Worm (Caenorhabditis elegans): Measurements from ENCODE around the gene F32D8.4.

F32D8.4 gene

ce11 chrV:10871457-10871861, 21.9 kb downstream of the F32D8.4 start:
- TF ChIP-seq Y67H2A.10 (GFP tag; conservative IDR thresholded peaks at IDR 0.05) = no peak
- peak; percentile 46 for TF ChIP-seq die-1 (tag; optimal IDR thresholded peaks at IDR 0.05)
- no peak for TF ChIP-seq ceh-100 (GFP tag; IDR thresholded peaks at IDR 0.05)
- TF ChIP-seq K12H6.12 (tag; optimal IDR thresholded peaks at IDR 0.05) = peak; percentile 93
- no peak for TF ChIP-seq bed-1 (GFP tag; IDR thresholded peaks at IDR 0.05)
- no peak for TF ChIP-seq pbrm-1 (GFP tag; IDR thresholded peaks at IDR 0.05)
- TF ChIP-seq snpc-3.4 (tag; optimal IDR thresholded peaks at IDR 0.05) = no peak
- TF ChIP-seq hrde-1 (tag; optimal IDR thresholded peaks at IDR 0.05; ENCODE audit: borderline replicate concordance) = no peak
- TF ChIP-seq Y56A3A.18 (GFP tag; IDR thresholded peaks at IDR 0.05) = no peak
- TF ChIP-seq F37B4.10 (GFP tag; IDR thresholded peaks at IDR 0.05) = no peak
- TF ChIP-seq C17E4.6 (GFP tag; IDR thresholded peaks at IDR 0.05) = no peak
- TF ChIP-seq sea-2 (GFP tag; IDR thresholded peaks at IDR 0.05) = no peak
- TF ChIP-seq ceh-91 (GFP tag; IDR thresholded peaks at IDR 0.05) = no peak
- peak; percentile 59 for TF ChIP-seq nhr-80 (tag; optimal IDR thresholded peaks at IDR 0.05)
- no peak for TF ChIP-seq ceh-79 (tag; optimal IDR thresholded peaks at IDR 0.05)
- TF ChIP-seq ceh-40 (GFP tag; IDR thresholded peaks at IDR 0.05) = no peak
- no peak for TF ChIP-seq tbx-9 (tag; optimal IDR thresholded peaks at IDR 0.05; ENCODE audit: borderline replicate concordance)
- no peak for TF ChIP-seq let-526 (GFP tag; IDR thresholded peaks at IDR 0.05)
- no peak for TF ChIP-seq ama-1 (optimal IDR thresholded peaks at IDR 0.05)
- TF ChIP-seq ama-1 (GFP tag; optimal IDR thresholded peaks at IDR 0.05) = no peak
- peak; percentile 52; the same call in 1 of the 2 replicates for TF ChIP-seq rcor-1 (GFP tag; IDR thresholded peaks at IDR 0.05)
- TF ChIP-seq F23B12.7 (tag; optimal IDR thresholded peaks at IDR 0.05; ENCODE audit: insufficient read depth) = no peak
- TF ChIP-seq F55B11.4 (tag; optimal IDR thresholded peaks at IDR 0.05; ENCODE audit: borderline replicate concordance, insufficient read depth) = no peak
- no peak for TF ChIP-seq ztf-25 (GFP tag; IDR thresholded peaks at IDR 0.05)
- no peak for TF ChIP-seq gei-17 (GFP tag; optimal IDR thresholded peaks at IDR 0.05)
- peak; percentile 52; the same call in 1 of the 2 replicates for TF ChIP-seq B0336.3 (GFP tag; IDR thresholded peaks at IDR 0.05)
- no peak for TF ChIP-seq zfh-2 (GFP tag; conservative IDR thresholded peaks at IDR 0.05)
- no peak for TF ChIP-seq F10E7.11 (tag; optimal IDR thresholded peaks at IDR 0.05)
- TF ChIP-seq repo-1 (tag; optimal IDR thresholded peaks at IDR 0.05) = peak; percentile 12
- TF ChIP-seq lsl-1 (GFP tag; optimal IDR thresholded peaks at IDR 0.05) = no peak
- no peak for TF ChIP-seq dpl-1 (GFP tag; optimal IDR thresholded peaks at IDR 0.05)
- TF ChIP-seq snpc-1.1 (tag; optimal IDR thresholded peaks at IDR 0.05; ENCODE audit: insufficient read depth) = no peak
- TF ChIP-seq egrh-3 (GFP tag; IDR thresholded peaks at IDR 0.05) = no peak
- peak in 1 of 2 experiments; percentile 15 for TF ChIP-seq let-607 (tag; optimal IDR thresholded peaks at IDR 0.05)
- no peak for TF ChIP-seq F33H1.4 (GFP tag; IDR thresholded peaks at IDR 0.05)
- TF ChIP-seq mxl-1 (tag; optimal IDR thresholded peaks at IDR 0.05) = no peak
- TF ChIP-seq hlh-26 (GFP tag; conservative IDR thresholded peaks at IDR 0.05) = no peak
- no peak for TF ChIP-seq madf-10 (tag; optimal IDR thresholded peaks at IDR 0.05)
- no peak for TF ChIP-seq lag-1 (GFP tag; IDR thresholded peaks at IDR 0.05)
- no peak for TF ChIP-seq ztf-3 (GFP tag; optimal IDR thresholded peaks at IDR 0.05)
- no peak for TF ChIP-seq egl-44 (GFP tag; IDR thresholded peaks at IDR 0.05)
- TF ChIP-seq ets-4 (GFP tag; optimal IDR thresholded peaks at IDR 0.05) = no peak
- no peak for TF ChIP-seq ztf-28 (GFP tag; IDR thresholded peaks at IDR 0.05)
- no peak for TF ChIP-seq nfyb-1 (GFP tag; IDR thresholded peaks at IDR 0.05)
- peak; percentile 19 for TF ChIP-seq atf-7 (tag; optimal IDR thresholded peaks at IDR 0.05)
- no peak for TF ChIP-seq hmg-20 (GFP tag; IDR thresholded peaks at IDR 0.05)
- TF ChIP-seq B0261.1 (tag; optimal IDR thresholded peaks at IDR 0.05) = no peak
- TF ChIP-seq lin-40 (tag; optimal IDR thresholded peaks at IDR 0.05) = peak; percentile 74
- TF ChIP-seq madf-3 (GFP tag; IDR thresholded peaks at IDR 0.05) = no peak
- TF ChIP-seq Y79H2A.3 (GFP tag; conservative IDR thresholded peaks at IDR 0.05) = no peak

Data from whole organism, young adult.